Fruit fly (Drosophila melanogaster): ENCODE data around the gene CG7251.

Gene CG7251

dm6 chr2L:5542944-5543515 is 45.2 kb downstream of the CG7251 start (continued):
- TF ChIP-seq usp (GFP tag; optimal IDR thresholded peaks at IDR 0.05) (no peak), sage (GFP tag; optimal IDR thresholded peaks at IDR 0.05) (no peak), GATAd (GFP tag; optimal IDR thresholded peaks at IDR 0.05) (no peak), lola (GFP tag; optimal IDR thresholded peaks at IDR 0.05) (no peak), pan (optimal IDR thresholded peaks at IDR 0.05) (no peak), ey (GFP tag; optimal IDR thresholded peaks at IDR 0.05) (peak; percentile 40), Jra (GFP tag; optimal IDR thresholded peaks at IDR 0.05) (no peak), h (GFP tag; optimal IDR thresholded peaks at IDR 0.05) (peak; percentile 56)

dm6 chr2L:5541935-5542685 is 46.1 kb downstream of the CG7251 start, which contains the start of the genes Hel25E and Lam:
Hel25E (minus strand) TSS chr2L:5542314.
Lam (plus strand) TSS chr2L:5542480.
- TF ChIP-seq Dif (GFP tag; optimal IDR thresholded peaks at IDR 0.05; ENCODE audit: partially characterized antibody) (no peak), Vsx2 (GFP tag; optimal IDR thresholded peaks at IDR 0.05; ENCODE audit: partially characterized antibody) (no peak), rgr (GFP tag; optimal IDR thresholded peaks at IDR 0.05) (no peak), fru (GFP tag; optimal IDR thresholded peaks at IDR 0.05) (no peak), dmrt93B (GFP tag; optimal IDR thresholded peaks at IDR 0.05) (no peak), psq (GFP tag; optimal IDR thresholded peaks at IDR 0.05) (no peak), ey (GFP tag; optimal IDR thresholded peaks at IDR 0.05) (no peak), Hnf4 (GFP tag; optimal IDR thresholded peaks at IDR 0.05) (no peak), Hr83 (GFP tag; optimal IDR thresholded peaks at IDR 0.05; ENCODE audit: poor library complexity, severe bottlenecking) (no peak), Mio (GFP tag; optimal IDR thresholded peaks at IDR 0.05) (no peak), usp (GFP tag; optimal IDR thresholded peaks at IDR 0.05) (no peak), jim (GFP tag; optimal IDR thresholded peaks at IDR 0.05) (no peak), dsf (GFP tag; optimal IDR thresholded peaks at IDR 0.05; ENCODE audit: borderline replicate concordance) (no peak), Hr78 (GFP tag; optimal IDR thresholded peaks at IDR 0.05) (no peak)

DNA sequence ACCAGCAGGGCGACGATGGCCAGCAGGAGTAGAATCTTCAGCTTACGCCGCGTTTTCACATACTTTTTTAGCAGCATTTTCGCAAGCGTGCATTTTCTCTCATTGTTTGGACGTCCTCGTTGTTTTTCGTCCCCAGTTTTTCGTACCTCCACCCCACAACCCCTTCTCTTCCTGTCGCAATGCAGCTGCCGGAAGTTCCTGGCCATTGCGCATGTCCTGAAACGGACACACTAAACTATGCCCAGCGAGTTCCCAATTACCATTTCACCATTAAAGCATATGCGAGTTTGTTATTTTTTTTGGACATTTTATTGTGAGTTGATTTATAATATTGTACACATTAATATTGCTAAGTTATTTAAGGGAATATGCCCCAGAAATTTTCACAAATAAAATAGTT is 49.2 kb downstream of the CG7251 start, which contains the start of gene CG14015:
TSS of gene CG14015 (minus strand) at position 163 of the 400 bp plus-strand sequence.
- no peak for TF ChIP-seq fru (GFP tag; optimal IDR thresholded peaks at IDR 0.05)
- no peak for TF ChIP-seq dsf (GFP tag; optimal IDR thresholded peaks at IDR 0.05; ENCODE audit: borderline replicate concordance)
- no peak for TF ChIP-seq Myc (optimal IDR thresholded peaks at IDR 0.05)
- TF ChIP-seq rgr (GFP tag; optimal IDR thresholded peaks at IDR 0.05): no peak
- no peak for TF ChIP-seq Hnf4 (GFP tag; optimal IDR thresholded peaks at IDR 0.05)
- no peak for TF ChIP-seq Hr83 (GFP tag; optimal IDR thresholded peaks at IDR 0.05; ENCODE audit: poor library complexity, severe bottlenecking)
- TF ChIP-seq woc (GFP tag; optimal IDR thresholded peaks at IDR 0.05): no peak
- TF ChIP-seq sage (GFP tag; optimal IDR thresholded peaks at IDR 0.05): no peak

All from whole organism, wandering third instar larva.